Worm (Caenorhabditis elegans) whole organism, young adult: ENCODE results near the gene fbxa-197.

Experiments
- bed-2 ChIP-seq: fragments of 200-800 bp; sonication (Bioruptor generic); IDR thresholded peaks from 2 replicates; pipeline ENCODE4 v1.3.6; 2022; ENCODE audit warnings: missing genetic modification reagents, missing genetic modification characterization, missing compliant biosample characterization
- ceh-100 ChIP-seq: fragments of 200-800 bp; sonication (Bioruptor generic); IDR thresholded peaks from 2 replicates; pipeline ENCODE4 v1.3.6; 2022; ENCODE audit warnings: missing genetic modification reagents, missing genetic modification characterization, missing compliant biosample characterization
- efl-1 ChIP-seq: fragments of 150-350 bp; optimal IDR thresholded peaks from 2 replicates; lab custom pipeline; 2014; ENCODE audit warnings: missing biosample characterization, missing genetic modification reagents, missing genetic modification characterization
- him-1 ChIP-seq: sonication (generic microtip); optimal IDR thresholded peaks from 2 replicates; lab custom pipeline; 2016; ENCODE audit warnings: missing genotype, missing genetic modification reagents, missing genetic modification characterization, missing compliant biosample characterization
- lin-40 ChIP-seq: sonication (generic microtip); optimal IDR thresholded peaks from 2 replicates; lab custom pipeline; 2016; ENCODE audit warnings: missing genetic modification characterization, mild to moderate bottlenecking, missing compliant biosample characterization, missing genotype, missing genetic modification reagents
- nfyb-1 ChIP-seq: fragments of 200-800 bp; sonication (Bioruptor generic); IDR thresholded peaks from 2 replicates; pipeline ENCODE4 v1.3.6; 2022; ENCODE audit warnings: missing genetic modification reagents, missing genetic modification characterization, missing compliant biosample characterization

- TF ChIP-seq bed-2 (GFP tag; lab: Robert Waterston, UW) (no peak), lin-40 (tag; lab: Kevin White, UChicago) (no peak), him-1 (tag; lab: Kevin White, UChicago) (no peak), nfyb-1 (no peak), efl-1 (GFP tag; lab: Kevin White, UChicago) (no peak), ceh-100 (GFP tag; lab: Robert Waterston, UW) (no peak)
These were observed 25.2 kb downstream of the fbxa-197 start, which contains the start of gene T06C12.11 for ce11 chrV:15892696-15893095.
